Fruit fly (Drosophila melanogaster) whole organism, pupa: Measurements from ENCODE around the gene Dip-C.

Experiments
- CG10348 ChIP-seq: fragments of 200-800 bp; sonication (Bioruptor generic); IDR thresholded peaks from 2 replicates; pipeline ENCODE4 v1.3.6; 2022; ENCODE audit warnings: missing biosample characterization, missing genetic modification characterization
- CG12605 ChIP-seq: fragments of 200-800 bp; sonication (Bioruptor generic); IDR thresholded peaks from 2 replicates; pipeline ENCODE4 v1.3.6; 2022; ENCODE audit warnings: missing biosample characterization, missing genetic modification characterization
- CG15710 ChIP-seq: fragments of 200-800 bp; sonication (Bioruptor generic); optimal IDR thresholded peaks from 2 replicates; lab custom pipeline; 2018; ENCODE audit warnings: missing biosample characterization, mild to moderate bottlenecking, missing genetic modification characterization, moderate library complexity
- CG17806 ChIP-seq: fragments of 200-800 bp; sonication (Bioruptor generic); optimal IDR thresholded peaks from 2 replicates; lab custom pipeline; 2018; ENCODE audit warnings: missing biosample characterization, mild to moderate bottlenecking, missing genetic modification characterization, moderate library complexity
- CG34367 ChIP-seq: fragments of 200-800 bp; sonication (Bioruptor generic); optimal IDR thresholded peaks from 2 replicates; lab custom pipeline; 2018; ENCODE audit warnings: missing biosample characterization, mild to moderate bottlenecking, missing genetic modification characterization
- CG4496 ChIP-seq: fragments of 200-800 bp; sonication (Bioruptor generic); IDR thresholded peaks from 3 replicates; pipeline ENCODE4 v1.3.6; 2022; ENCODE audit warnings: missing biosample characterization, missing genetic modification characterization
- CG8159 ChIP-seq: fragments of 200-800 bp; sonication (Bioruptor generic); optimal IDR thresholded peaks from 3 replicates; lab custom pipeline; 2018; ENCODE audit warnings: missing biosample characterization, mild to moderate bottlenecking, missing genetic modification characterization, moderate library complexity
- CG8301 ChIP-seq: fragments of 200-800 bp; sonication (Bioruptor generic); optimal IDR thresholded peaks from 2 replicates; lab custom pipeline; 2018; ENCODE audit warnings: missing biosample characterization, mild to moderate bottlenecking, missing genetic modification characterization
- D1 ChIP-seq: fragments of 200-800 bp; sonication (Bioruptor generic); optimal IDR thresholded peaks from 2 replicates; lab custom pipeline; 2018; ENCODE audit warnings: missing biosample characterization, mild to moderate bottlenecking, missing genetic modification characterization, moderate library complexity
- EcR ChIP-seq: fragments of 200-800 bp; sonication (Bioruptor generic); optimal IDR thresholded peaks from 3 replicates; lab custom pipeline; 2019; ENCODE audit warnings: missing biosample characterization, missing genetic modification characterization, mild to moderate bottlenecking, moderate library complexity, missing genetic modification reagents
- Ets98B ChIP-seq: fragments of 200-800 bp; sonication (Bioruptor generic); IDR thresholded peaks from 2 replicates; pipeline ENCODE4 v1.3.6; 2022; ENCODE audit warnings: missing biosample characterization, missing genetic modification characterization
- Pif1B ChIP-seq: fragments of 200-800 bp; sonication (Bioruptor generic); optimal IDR thresholded peaks from 3 replicates; lab custom pipeline; 2016; ENCODE audit warnings: missing biosample characterization, missing genetic modification characterization
- fd96Ca ChIP-seq: fragments of 200-800 bp; sonication (Bioruptor generic); IDR thresholded peaks from 3 replicates; pipeline ENCODE4 v1.3.6; 2022; ENCODE audit warnings: missing biosample characterization, missing genetic modification characterization
- rn ChIP-seq: fragments of 200-800 bp; sonication (Bioruptor generic); IDR thresholded peaks from 2 replicates; pipeline ENCODE4 v1.3.6; 2022; ENCODE audit warnings: missing biosample characterization, missing genetic modification characterization

DNA sequence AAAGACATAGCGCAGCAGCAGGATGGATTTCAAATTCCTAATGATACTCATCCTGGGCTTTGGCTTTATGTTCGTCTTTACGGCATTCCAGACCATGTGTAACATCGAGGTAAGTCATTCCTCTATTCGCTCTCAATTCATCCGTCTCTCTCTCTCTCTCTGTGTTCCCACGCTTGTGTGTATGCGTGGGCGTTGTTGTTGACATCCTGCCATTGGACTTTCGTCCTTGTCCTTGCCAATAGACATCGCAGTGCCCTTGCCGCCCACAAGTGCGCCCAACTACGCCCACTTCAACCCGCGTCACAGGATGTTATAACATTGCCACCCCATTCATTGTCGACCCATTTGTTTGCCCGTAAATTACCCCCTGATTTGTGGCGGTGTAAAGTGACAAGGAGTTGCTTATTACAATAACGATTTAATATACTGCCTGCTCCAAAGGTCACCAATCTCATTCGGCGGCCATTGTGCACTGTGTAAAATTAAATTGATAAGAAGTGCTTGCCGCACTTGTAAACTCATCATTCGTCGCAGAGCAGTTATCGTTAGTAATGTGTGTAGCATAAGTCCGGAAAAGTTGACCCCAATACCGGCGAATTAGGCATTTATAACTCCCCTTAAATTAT lies 36.2 kb upstream of the Dip-C start:
- no peak for TF ChIP-seq Ets98B
- TF ChIP-seq CG34367 (tag; lab: Kevin White, UChicago), result no peak
- peak; percentile 34 for TF ChIP-seq EcR (GFP tag; lab: Kevin White, UChicago)
- no peak for TF ChIP-seq CG17806 (tag; lab: Kevin White, UChicago)
- no peak for TF ChIP-seq Pif1B (GFP tag; lab: Kevin White, UChicago)
- TF ChIP-seq CG4496 (GFP tag; lab: Robert Waterston, UW), result no peak; the same call in 2 of the 3 replicates
- no peak for TF ChIP-seq D1 (tag; lab: Kevin White, UChicago)
- TF ChIP-seq CG10348, result no peak
- TF ChIP-seq CG8159 (tag; lab: Kevin White, UChicago), result peak; percentile 18
- TF ChIP-seq CG12605 (GFP tag; lab: Robert Waterston, UW), result no peak
- TF ChIP-seq fd96Ca, result peak; percentile 24; the same call in 1 of the 3 replicates
- no peak for TF ChIP-seq CG15710
- no peak for TF ChIP-seq rn (GFP tag; lab: Robert Waterston, UW)
- no peak for TF ChIP-seq CG8301
